Worm (Caenorhabditis elegans) whole organism, young adult: Measurements from ENCODE around the gene fmo-3.

ENCODE experiments used
- B0035.1 ChIP-seq: sonication (generic microtip); optimal IDR thresholded peaks from 2 replicates; lab custom pipeline; 2016; ENCODE audit warnings: missing genetic modification characterization, mild to moderate bottlenecking, missing compliant biosample characterization, missing genotype, missing genetic modification reagents
- D2030.7 ChIP-seq: fragments of 200-800 bp; sonication (Bioruptor generic); IDR thresholded peaks from 2 replicates; pipeline ENCODE4 v1.3.6; 2022; ENCODE audit warnings: missing genetic modification reagents, missing genetic modification characterization, missing compliant biosample characterization
- F10E7.11 ChIP-seq: sonication (generic microtip); optimal IDR thresholded peaks from 2 replicates; lab custom pipeline; 2017; ENCODE audit warnings: mild to moderate bottlenecking, missing genetic modification characterization, moderate library complexity, missing compliant biosample characterization
- F37B4.10 ChIP-seq: fragments of 200-800 bp; sonication (Bioruptor generic); IDR thresholded peaks from 2 replicates; pipeline ENCODE4 v1.3.6; 2022; ENCODE audit warnings: missing genetic modification characterization, missing compliant biosample characterization
- K11D2.4 ChIP-seq: fragments of 200-800 bp; sonication (Bioruptor generic); IDR thresholded peaks from 2 replicates; pipeline ENCODE4 v1.3.6; 2022; ENCODE audit warnings: missing genetic modification reagents, missing genetic modification characterization, missing compliant biosample characterization
- T07F8.4 ChIP-seq: sonication (generic microtip); optimal IDR thresholded peaks from 2 replicates; lab custom pipeline; 2016; ENCODE audit warnings: mild to moderate bottlenecking, missing genetic modification characterization, moderate library complexity, missing compliant biosample characterization
- Y56A3A.18 ChIP-seq: fragments of 200-800 bp; sonication (Bioruptor generic); IDR thresholded peaks from 2 replicates; pipeline ENCODE4 v1.3.6; 2022; ENCODE audit warnings: missing genetic modification reagents, missing genetic modification characterization, missing compliant biosample characterization
- Y67H2A.10 ChIP-seq: fragments of 200-800 bp; sonication (Bioruptor generic); conservative IDR thresholded peaks from 2 replicates; pipeline ENCODE4 v1.3.6; 2022; ENCODE audit warnings: missing genetic modification reagents, missing genetic modification characterization, missing compliant biosample characterization
- atf-7 ChIP-seq: sonication (generic microtip); optimal IDR thresholded peaks from 2 replicates; lab custom pipeline; 2017; ENCODE audit warnings: mild to moderate bottlenecking, missing genetic modification characterization, missing compliant biosample characterization
- bed-1 ChIP-seq: fragments of 200-800 bp; sonication (Bioruptor generic); IDR thresholded peaks from 2 replicates; pipeline ENCODE4 v1.3.6; 2022; ENCODE audit warnings: missing genetic modification reagents, missing genetic modification characterization, missing compliant biosample characterization
- bed-2 ChIP-seq: fragments of 200-800 bp; sonication (Bioruptor generic); IDR thresholded peaks from 2 replicates; pipeline ENCODE4 v1.3.6; 2022; ENCODE audit warnings: missing genetic modification reagents, missing genetic modification characterization, missing compliant biosample characterization
- ceh-100 ChIP-seq: fragments of 200-800 bp; sonication (Bioruptor generic); IDR thresholded peaks from 2 replicates; pipeline ENCODE4 v1.3.6; 2022; ENCODE audit warnings: missing genetic modification reagents, missing genetic modification characterization, missing compliant biosample characterization
- ceh-27 ChIP-seq: fragments of 200-800 bp; sonication (Bioruptor generic); optimal IDR thresholded peaks from 2 replicates; lab custom pipeline; 2018; ENCODE audit warnings: mild to moderate bottlenecking, missing genetic modification characterization, moderate library complexity, missing compliant biosample characterization
- ceh-79 ChIP-seq: sonication (generic microtip); optimal IDR thresholded peaks from 2 replicates; lab custom pipeline; 2017; ENCODE audit warnings: mild to moderate bottlenecking, missing genetic modification characterization, missing compliant biosample characterization
- ceh-91 ChIP-seq: fragments of 200-800 bp; sonication (Bioruptor generic); IDR thresholded peaks from 2 replicates; pipeline ENCODE4 v1.3.6; 2022; ENCODE audit warnings: missing genetic modification reagents, missing genetic modification characterization, missing compliant biosample characterization
- chd-7 ChIP-seq: sonication (generic microtip); optimal IDR thresholded peaks from 2 replicates; lab custom pipeline; 2016; ENCODE audit warnings: mild to moderate bottlenecking, missing genetic modification characterization, moderate library complexity, missing compliant biosample characterization
- efl-1 ChIP-seq: fragments of 150-350 bp; optimal IDR thresholded peaks from 2 replicates; lab custom pipeline; 2014; ENCODE audit warnings: missing biosample characterization, missing genetic modification reagents, missing genetic modification characterization
- ets-4 ChIP-seq: fragments of 200-800 bp; sonication (Bioruptor generic); optimal IDR thresholded peaks from 2 replicates; lab custom pipeline; 2018; ENCODE audit warnings: mild to moderate bottlenecking, missing genetic modification characterization, missing compliant biosample characterization
- gei-17 ChIP-seq: fragments of 200-800 bp; sonication (Bioruptor generic); optimal IDR thresholded peaks from 2 replicates; lab custom pipeline; 2018; ENCODE audit warnings: mild to moderate bottlenecking, missing genetic modification characterization, missing compliant biosample characterization
- hlh-26 ChIP-seq: fragments of 200-800 bp; sonication (Bioruptor generic); conservative IDR thresholded peaks from 2 replicates; pipeline ENCODE4 v1.3.6; 2022; ENCODE audit warnings: missing genetic modification reagents, missing genetic modification characterization, missing compliant biosample characterization
- let-526 ChIP-seq: fragments of 200-800 bp; sonication (Bioruptor generic); IDR thresholded peaks from 2 replicates; pipeline ENCODE4 v1.3.6; 2022; ENCODE audit warnings: missing genetic modification reagents, missing genetic modification characterization, missing compliant biosample characterization
- lin-35 ChIP-seq, 3 experiments: fragments of 150-350 bp in 2 of 3; sonication (generic microtip) in 1 of 3; optimal IDR thresholded peaks; 2 replicates each; lab custom pipeline; 2014 to 2018; ENCODE audit warnings: missing biosample characterization in 3 of 3, missing genetic modification characterization in 3 of 3, missing genetic modification reagents in 3 of 3
- lin-40 ChIP-seq: sonication (generic microtip); optimal IDR thresholded peaks from 2 replicates; lab custom pipeline; 2016; ENCODE audit warnings: missing genetic modification characterization, mild to moderate bottlenecking, missing compliant biosample characterization, missing genotype, missing genetic modification reagents
- lsy-27 ChIP-seq: sonication (generic microtip); optimal IDR thresholded peaks from 2 replicates; lab custom pipeline; 2017; ENCODE audit warnings: missing genetic modification characterization, mild to moderate bottlenecking, missing compliant biosample characterization, antibody characterized with exemption, missing genotype, borderline replicate concordance; ENCODE audit not compliant: insufficient read depth
- madf-10 ChIP-seq: sonication (generic microtip); optimal IDR thresholded peaks from 2 replicates; lab custom pipeline; 2016; ENCODE audit warnings: mild to moderate bottlenecking, missing genetic modification characterization, missing compliant biosample characterization
- madf-3 ChIP-seq: fragments of 200-800 bp; sonication (Bioruptor generic); IDR thresholded peaks from 2 replicates; pipeline ENCODE4 v1.3.6; 2022; ENCODE audit warnings: missing genetic modification reagents, missing genetic modification characterization, missing compliant biosample characterization
- madf-8 ChIP-seq: fragments of 200-800 bp; sonication (Bioruptor generic); conservative IDR thresholded peaks from 2 replicates; pipeline ENCODE4 v1.3.6; 2022; ENCODE audit warnings: missing genetic modification reagents, missing genetic modification characterization, missing compliant biosample characterization
- mcd-1 ChIP-seq: fragments of 200-800 bp; sonication (Bioruptor generic); IDR thresholded peaks from 2 replicates; pipeline ENCODE4 v1.3.6; 2022; ENCODE audit warnings: missing genetic modification reagents, missing genetic modification characterization, missing compliant biosample characterization
- mel-28 ChIP-seq: sonication (generic microtip); optimal IDR thresholded peaks from 2 replicates; lab custom pipeline; 2016; ENCODE audit warnings: borderline replicate concordance, mild to moderate bottlenecking, missing genetic modification characterization, missing compliant biosample characterization
- nhr-80 ChIP-seq: sonication (generic microtip); optimal IDR thresholded peaks from 2 replicates; lab custom pipeline; 2016; ENCODE audit warnings: missing genetic modification characterization, missing compliant biosample characterization
- pbrm-1 ChIP-seq: fragments of 200-800 bp; sonication (Bioruptor generic); IDR thresholded peaks from 2 replicates; pipeline ENCODE4 v1.3.6; 2022; ENCODE audit warnings: missing genetic modification reagents, missing genetic modification characterization, missing compliant biosample characterization
- pha-4 ChIP-seq: fragments of 150-350 bp; sonication (generic microtip); optimal IDR thresholded peaks from 2 replicates; lab custom pipeline; 2014; ENCODE audit warnings: missing biosample characterization, missing genetic modification reagents, missing genetic modification characterization
- rcor-1 ChIP-seq: fragments of 200-800 bp; sonication (Bioruptor generic); IDR thresholded peaks from 2 replicates; pipeline ENCODE4 v1.3.6; 2022; ENCODE audit warnings: missing genetic modification reagents, missing genetic modification characterization, missing compliant biosample characterization
- rec-8 ChIP-seq, 2 experiments: sonication (generic microtip); optimal IDR thresholded peaks; 2 replicates each; lab custom pipeline; 2016; ENCODE audit warnings: mild to moderate bottlenecking in 2 of 2, missing genetic modification characterization in 2 of 2, missing genetic modification reagents in 2 of 2, missing genotype in 2 of 2, missing biosample characterization in 1 of 2, missing compliant biosample characterization in 1 of 2, moderate library complexity in 1 of 2
- rpc-1 ChIP-seq, 2 experiments: fragments of 150-350 bp in 1 of 2; sonication (generic microtip) in 1 of 2; optimal IDR thresholded peaks; 2 replicates each; lab custom pipeline; 2014 to 2018; ENCODE audit warnings: missing biosample characterization in 1 of 2, missing genetic modification characterization in 1 of 2, missing genetic modification reagents in 1 of 2, missing genotype in 1 of 2
- snpc-1.3 ChIP-seq: sonication (generic microtip); optimal IDR thresholded peaks from 2 replicates; lab custom pipeline; 2017; ENCODE audit warnings: missing genetic modification characterization, mild to moderate bottlenecking, missing compliant biosample characterization, antibody characterized with exemption, moderate library complexity, missing genotype, missing genetic modification reagents; ENCODE audit not compliant: insufficient read depth
- snpc-3.4 ChIP-seq: sonication (generic microtip); optimal IDR thresholded peaks from 2 replicates; lab custom pipeline; 2017; ENCODE audit warnings: missing genetic modification characterization, mild to moderate bottlenecking, missing compliant biosample characterization, antibody characterized with exemption, moderate library complexity, missing genotype, missing genetic modification reagents
- snpc-4 ChIP-seq, 5 experiments: fragments of 150-350 bp in 1 of 5; sonication (generic microtip) in 4 of 5; optimal IDR thresholded peaks; 2 replicates each; lab custom pipeline; 2014 to 2018; ENCODE audit warnings: missing genetic modification characterization in 5 of 5, missing biosample characterization in 3 of 5, antibody characterized with exemption in 2 of 5, mild to moderate bottlenecking in 2 of 5, missing compliant biosample characterization in 2 of 5, missing genotype in 2 of 5, moderate library complexity in 2 of 5, missing genetic modification reagents in 1 of 5
- somi-1 ChIP-seq: fragments of 200-800 bp; sonication (Bioruptor generic); optimal IDR thresholded peaks from 2 replicates; lab custom pipeline; 2018; ENCODE audit warnings: mild to moderate bottlenecking, missing genetic modification characterization, missing compliant biosample characterization
- tbp1 ChIP-seq: fragments of 200-800 bp; sonication (Bioruptor generic); optimal IDR thresholded peaks from 2 replicates; lab custom pipeline; 2018; ENCODE audit warnings: mild to moderate bottlenecking, missing genetic modification characterization, missing compliant biosample characterization
- tbx-9 ChIP-seq: sonication (generic microtip); optimal IDR thresholded peaks from 2 replicates; lab custom pipeline; 2016; ENCODE audit warnings: borderline replicate concordance, missing genetic modification characterization, inconsistent platforms, missing compliant biosample characterization
- tlf-1 ChIP-seq: fragments of 200-800 bp; sonication (Bioruptor generic); optimal IDR thresholded peaks from 2 replicates; lab custom pipeline; 2018; ENCODE audit warnings: mild to moderate bottlenecking, missing genetic modification characterization, missing compliant biosample characterization
- unc-130 ChIP-seq: sonication (generic microtip); optimal IDR thresholded peaks from 2 replicates; lab custom pipeline; 2016; ENCODE audit warnings: missing genetic modification reagents, missing genetic modification characterization, missing compliant biosample characterization
- ztf-25 ChIP-seq: fragments of 200-800 bp; sonication (Bioruptor generic); IDR thresholded peaks from 2 replicates; pipeline ENCODE4 v1.3.6; 2022; ENCODE audit warnings: missing genetic modification reagents, missing genetic modification characterization, missing compliant biosample characterization
- ztf-26 ChIP-seq: sonication (generic microtip); optimal IDR thresholded peaks from 2 replicates; lab custom pipeline; 2017; ENCODE audit warnings: missing genetic modification characterization, missing compliant biosample characterization
- ztf-6 ChIP-seq: fragments of 200-800 bp; sonication (Bioruptor generic); IDR thresholded peaks from 2 replicates; pipeline ENCODE4 v1.3.6; 2022; ENCODE audit warnings: missing genetic modification reagents, missing genetic modification characterization, missing compliant biosample characterization

Gene fmo-3

DNA sequence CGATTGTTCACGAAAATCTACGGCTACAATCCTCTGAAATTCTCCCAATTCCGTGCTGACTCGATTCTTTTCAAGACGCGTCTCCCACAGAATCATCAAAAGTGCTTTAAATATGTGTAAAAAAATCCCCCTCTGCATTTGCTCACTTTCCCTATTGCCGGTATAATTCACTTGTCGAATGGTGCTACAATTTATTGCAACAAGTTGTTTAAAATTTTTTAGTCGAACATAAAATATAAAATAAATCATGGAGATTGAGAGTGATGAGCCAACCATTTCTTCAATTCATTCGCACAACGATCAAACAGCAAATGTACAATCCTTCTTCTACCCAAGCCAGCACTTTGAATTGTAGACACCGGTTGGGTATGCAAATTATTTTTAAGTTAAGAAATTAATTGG, 51.9 kb downstream of the fmo-3 start (continued):
- no peak for TF ChIP-seq somi-1 (GFP tag; lab: Kevin White, UChicago)
- TF ChIP-seq tlf-1 (GFP tag; lab: Kevin White, UChicago), result peak; percentile 90
- no peak for TF ChIP-seq pha-4 (tag; lab: Kevin White, UChicago)
- no peak for TF ChIP-seq lin-40
- TF ChIP-seq mcd-1, result peak; percentile 37
- peak; percentile 84 for TF ChIP-seq madf-3 (GFP tag; lab: Robert Waterston, UW)
- no peak for TF ChIP-seq K11D2.4 (GFP tag; lab: Robert Waterston, UW)
- TF ChIP-seq tbx-9 (tag; lab: Kevin White, UChicago), result peak; percentile 19
- TF ChIP-seq bed-1, result no peak
- TF ChIP-seq F10E7.11 (tag; lab: Kevin White, UChicago), result peak; percentile 77
- TF ChIP-seq snpc-3.4, result peak; percentile 91
- TF ChIP-seq snpc-4 (GFP tag; optimal IDR thresholded peaks at IDR 0.05; lab: Kevin White, UChicago), result no peak
- TF ChIP-seq snpc-4 (tag; optimal IDR thresholded peaks at IDR 0.05; lab: Kevin White, UChicago), result peak in 1 of 4 experiments; percentile 56
- peak; percentile 49 for TF ChIP-seq ets-4
- peak; percentile 27 for TF ChIP-seq atf-7 (tag; lab: Kevin White, UChicago)
- TF ChIP-seq madf-8 (GFP tag; lab: Robert Waterston, UW), result peak; percentile 61; the same call in 1 of the 2 replicates
- TF ChIP-seq tbp1, result peak; percentile 52
- no peak for TF ChIP-seq ztf-6 (GFP tag; lab: Robert Waterston, UW)
- peak; percentile 73; the same call in 1 of the 2 replicates for TF ChIP-seq Y56A3A.18 (GFP tag; lab: Robert Waterston, UW)
- TF ChIP-seq efl-1 (GFP tag; lab: Kevin White, UChicago), result peak; percentile 62
- TF ChIP-seq T07F8.4 (tag; lab: Kevin White, UChicago), result peak; percentile 44
- no peak for TF ChIP-seq gei-17
- TF ChIP-seq lsy-27 (tag; lab: Kevin White, UChicago), result no peak
- no peak for TF ChIP-seq ceh-91 (GFP tag; lab: Robert Waterston, UW)
- TF ChIP-seq ceh-27 (GFP tag; lab: Kevin White, UChicago), result peak; percentile 14
- TF ChIP-seq D2030.7 (GFP tag; lab: Robert Waterston, UW), result peak; percentile 77
- no peak for TF ChIP-seq ztf-26
- 0 out of 2 replicates have a peak, but pooled peaks have one; percentile 11 for TF ChIP-seq F37B4.10
- no peak for TF ChIP-seq nhr-80 (tag; lab: Kevin White, UChicago)
- no peak for TF ChIP-seq Y67H2A.10 (GFP tag; lab: Robert Waterston, UW)
- peak; percentile 85 for TF ChIP-seq unc-130 (GFP tag; lab: Kevin White, UChicago)
- TF ChIP-seq B0035.1 (tag; lab: Kevin White, UChicago), result no peak
- peak; percentile 69 for TF ChIP-seq snpc-1.3
- TF ChIP-seq pbrm-1 (GFP tag; lab: Robert Waterston, UW), result peak; percentile 75; the same call in 1 of the 2 replicates
- TF ChIP-seq rpc-1 (optimal IDR thresholded peaks at IDR 0.05; lab: Kevin White, UChicago), result no peak
- peak; percentile 6 for TF ChIP-seq rpc-1 (tag; optimal IDR thresholded peaks at IDR 0.05; lab: Kevin White, UChicago)
- peak; percentile 66 for TF ChIP-seq rcor-1 (GFP tag; lab: Robert Waterston, UW)
- no peak for TF ChIP-seq hlh-26
- peak; percentile 49 for TF ChIP-seq ceh-100 (GFP tag; lab: Robert Waterston, UW)
- TF ChIP-seq ztf-25 (GFP tag; lab: Robert Waterston, UW), result peak; percentile 11; the same call in 1 of the 2 replicates
- TF ChIP-seq rec-8 (tag; optimal IDR thresholded peaks at IDR 0.05; lab: Kevin White, UChicago), result peak; percentile 64 to 77
- no peak for TF ChIP-seq ceh-79 (tag; lab: Kevin White, UChicago)
- TF ChIP-seq mel-28 (tag; lab: Kevin White, UChicago), result no peak
- no peak for TF ChIP-seq let-526 (GFP tag; lab: Robert Waterston, UW)
- TF ChIP-seq madf-10, result no peak
- TF ChIP-seq chd-7 (tag; lab: Kevin White, UChicago), result peak; percentile 61
- no peak for TF ChIP-seq bed-2
- TF ChIP-seq lin-35 (GFP tag; optimal IDR thresholded peaks at IDR 0.05; lab: Kevin White, UChicago), result peak in 2 of 3 experiments; percentile 7 to 38
